Worm (Caenorhabditis elegans) whole organism, L4/young adult: ENCODE data around the gene Y61A9LA.7.
"Not testable (repeated sequence)": the region's sequence is repeated elsewhere in the genome, so short reads cannot be mapped to it uniquely, and the experiment has no call there.

Source experiments
- W03F9.2 ChIP-seq: fragments of 150-350 bp; optimal IDR thresholded peaks from 2 replicates; lab custom pipeline; 2014; ENCODE audit warnings: missing biosample characterization, missing genetic modification characterization
- dao-5 ChIP-seq: sonication (generic microtip); optimal IDR thresholded peaks from 2 replicates; lab custom pipeline; 2016; ENCODE audit warnings: missing genotype, missing genetic modification characterization, moderate library complexity, missing compliant biosample characterization
- him-1 ChIP-seq: sonication (generic microtip); optimal IDR thresholded peaks from 2 replicates; lab custom pipeline; 2016; ENCODE audit warnings: missing genotype, missing genetic modification reagents, missing genetic modification characterization, missing compliant biosample characterization

Y61A9LA.7 gene

ce11 chrV:4553572-4553971 lies 6.0 kb downstream of the Y61A9LA.7 start, which contains the start of gene Y61A9LA.12:
TSS of gene Y61A9LA.12 (plus strand) at chrV:4553872.
- TF ChIP-seq him-1 (tag; lab: Kevin White, UChicago); W03F9.2; dao-5: not testable (repeated sequence)

DNA sequence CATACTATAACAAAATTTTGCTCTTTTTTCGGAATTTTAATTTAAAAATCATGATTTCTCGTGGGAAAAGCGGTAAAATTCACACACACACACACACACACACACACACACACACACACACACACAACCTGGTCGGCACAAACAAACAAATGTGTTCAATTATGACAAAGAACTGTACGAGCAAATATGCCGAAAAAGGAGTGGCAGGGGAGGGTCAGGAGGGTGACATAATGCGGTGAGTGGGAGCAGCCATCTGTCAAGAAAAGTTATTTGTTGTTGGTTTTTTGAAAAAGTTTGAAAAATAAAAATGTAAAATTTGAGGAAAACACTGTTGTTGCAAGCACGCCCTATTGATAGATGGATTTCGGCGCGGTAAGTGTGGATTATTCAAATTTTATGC lies 7.7 kb downstream of the Y61A9LA.7 start:
- TF ChIP-seq him-1 (tag; lab: Kevin White, UChicago) (no peak), dao-5 (no peak), W03F9.2 (no peak)

- TF ChIP-seq him-1 (tag; lab: Kevin White, UChicago) (no peak), W03F9.2 (peak; percentile 53), dao-5 (no peak)
These were observed 9.1 kb downstream of the Y61A9LA.7 start for ce11 chrV:4550459-4550858.

- TF ChIP-seq dao-5, result no peak
- TF ChIP-seq him-1 (tag; lab: Kevin White, UChicago), result no peak
- no peak for TF ChIP-seq W03F9.2
These were observed 10.4 kb downstream of the Y61A9LA.7 start, which contains the start of gene sos-1 for ce11 chrV:4549191-4549590. TSS of gene sos-1 (minus strand) at chrV:4549291.

DNA sequence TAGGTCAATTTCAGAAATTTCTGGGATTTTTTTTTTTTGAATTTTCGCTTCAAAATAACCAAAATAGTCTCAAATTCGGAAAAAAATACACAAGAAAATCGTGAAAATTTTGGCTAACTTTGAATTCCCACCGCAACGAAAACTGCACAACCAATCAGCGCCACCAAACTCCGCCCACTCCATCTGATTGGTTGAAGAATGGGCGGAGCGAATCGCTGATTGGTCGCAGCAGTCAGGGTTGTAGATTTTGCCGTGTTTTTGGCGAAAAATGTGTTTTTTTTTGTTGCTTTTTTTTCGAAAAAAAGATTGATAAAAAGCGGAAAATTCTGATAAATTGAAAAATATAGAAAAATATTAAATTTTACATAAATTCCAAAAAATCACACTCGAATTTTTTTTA lies 12.7 kb downstream of the Y61A9LA.7 start:
- TF ChIP-seq W03F9.2 (no peak), him-1 (tag; lab: Kevin White, UChicago) (no peak), dao-5 (no peak)

DNA sequence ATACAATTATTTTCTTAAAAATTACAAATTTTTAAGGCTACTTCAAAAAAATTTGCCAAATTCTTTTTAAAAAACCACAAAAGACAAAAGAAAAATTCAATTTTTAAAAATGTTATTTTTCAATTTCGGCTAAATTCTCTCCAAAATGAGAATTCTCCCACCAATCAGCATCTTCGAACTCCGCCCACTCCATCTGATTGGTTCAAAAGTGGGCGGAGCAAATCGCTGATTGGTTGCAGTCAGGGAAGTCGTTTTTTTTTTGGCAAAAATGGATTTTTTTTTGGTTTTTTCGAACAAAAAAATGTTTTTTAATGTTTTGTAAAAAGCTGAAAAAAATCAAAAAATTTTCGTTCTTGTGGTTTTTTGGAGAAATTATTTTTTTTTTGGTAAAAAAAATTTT lies 19.7 kb downstream of the Y61A9LA.7 start:
- TF ChIP-seq him-1 (tag; lab: Kevin White, UChicago) (no peak), dao-5 (no peak), W03F9.2 (no peak)

ce11 chrV:4535736-4536135 lies 23.9 kb downstream of the Y61A9LA.7 start:
- TF ChIP-seq W03F9.2 (no peak), him-1 (tag; lab: Kevin White, UChicago) (no peak), dao-5 (no peak)

- TF ChIP-seq him-1 (tag; lab: Kevin White, UChicago) (no peak), dao-5 (no peak)
These were observed 31.7 kb downstream of the Y61A9LA.7 start for ce11 chrV:4527934-4528333.

DNA sequence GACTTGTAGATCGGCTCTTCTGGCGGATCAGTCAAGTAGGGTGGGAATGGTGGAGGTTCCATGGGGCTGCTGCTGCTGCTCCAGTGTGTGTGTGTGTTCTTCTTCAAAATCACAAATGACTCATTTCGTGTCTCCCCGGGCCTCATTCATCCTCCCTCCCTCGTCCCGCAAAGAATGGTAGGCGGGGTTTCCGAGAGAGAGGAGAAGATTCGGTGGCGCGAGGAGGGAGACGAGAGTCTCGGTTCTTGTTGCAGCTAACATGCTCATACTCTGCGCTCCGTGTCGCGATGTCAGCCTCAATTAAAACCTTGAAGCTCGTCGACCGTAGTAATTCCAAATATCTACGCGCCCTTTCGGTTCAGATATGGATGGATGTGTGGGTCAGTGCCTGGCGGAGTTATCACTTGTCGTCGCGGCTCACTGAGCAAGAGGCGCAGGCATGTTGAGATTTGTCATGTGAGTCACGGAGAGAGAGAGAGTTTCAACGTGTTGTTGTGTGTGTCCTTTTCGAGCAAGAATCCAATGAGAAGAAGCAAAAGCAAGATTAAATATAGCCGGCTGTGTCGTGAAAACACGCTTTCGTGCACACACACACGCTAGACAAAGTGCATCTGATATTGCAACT lies 32.7 kb downstream of the Y61A9LA.7 start:
- no peak for TF ChIP-seq him-1 (tag; lab: Kevin White, UChicago)
- no peak for TF ChIP-seq W03F9.2
- no peak for TF ChIP-seq dao-5

DNA sequence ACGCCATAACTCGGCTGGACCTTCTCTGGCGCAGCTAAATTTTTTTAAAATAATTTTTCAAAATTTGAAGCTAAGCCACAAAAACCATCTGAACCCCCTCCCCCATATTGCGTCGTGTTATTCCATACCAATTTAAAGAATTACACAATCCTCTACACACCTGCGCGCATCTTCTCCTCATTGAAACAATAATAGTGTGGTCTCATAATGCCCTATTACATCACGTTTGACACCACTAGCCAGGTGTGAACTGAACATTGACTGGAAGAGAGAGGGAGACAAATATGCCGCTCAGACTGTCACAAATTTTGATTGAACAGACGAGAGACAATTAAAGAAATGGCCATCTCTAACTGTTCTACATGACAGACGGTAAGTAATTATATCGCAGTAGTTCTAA lies 34.1 kb downstream of the Y61A9LA.7 start:
- no peak for TF ChIP-seq dao-5
- no peak for TF ChIP-seq W03F9.2

ce11 chrV:4525106-4525505 lies 34.5 kb downstream of the Y61A9LA.7 start:
- TF ChIP-seq him-1 (tag; lab: Kevin White, UChicago) (no peak), W03F9.2 (no peak), dao-5 (no peak)

- TF ChIP-seq W03F9.2 (no peak), him-1 (tag; lab: Kevin White, UChicago) (no peak), dao-5 (no peak)
These were observed 35.3 kb downstream of the Y61A9LA.7 start for ce11 chrV:4524327-4524726.

DNA sequence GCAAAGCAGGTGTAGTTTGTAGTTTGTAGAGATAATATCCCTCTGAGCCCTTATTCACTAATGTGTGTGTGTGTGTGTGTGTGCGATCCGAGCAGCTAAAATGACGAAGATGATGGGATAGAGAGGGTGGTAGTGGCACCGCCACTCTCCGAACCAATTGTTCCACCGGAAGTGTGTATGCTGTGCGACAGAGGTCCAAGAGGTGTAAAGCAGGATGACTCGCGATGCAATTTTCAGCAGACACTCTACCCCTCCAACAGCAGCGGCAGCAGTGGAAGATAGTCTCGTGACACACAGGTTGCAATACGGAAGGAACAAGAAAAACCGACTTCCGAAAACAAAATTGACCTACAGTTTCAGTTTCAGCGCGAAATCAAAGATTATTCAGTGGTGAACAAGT lies 35.8 kb downstream of the Y61A9LA.7 start:
- TF ChIP-seq dao-5, result no peak
- TF ChIP-seq him-1 (tag; lab: Kevin White, UChicago), result no peak
- TF ChIP-seq W03F9.2, result no peak

DNA sequence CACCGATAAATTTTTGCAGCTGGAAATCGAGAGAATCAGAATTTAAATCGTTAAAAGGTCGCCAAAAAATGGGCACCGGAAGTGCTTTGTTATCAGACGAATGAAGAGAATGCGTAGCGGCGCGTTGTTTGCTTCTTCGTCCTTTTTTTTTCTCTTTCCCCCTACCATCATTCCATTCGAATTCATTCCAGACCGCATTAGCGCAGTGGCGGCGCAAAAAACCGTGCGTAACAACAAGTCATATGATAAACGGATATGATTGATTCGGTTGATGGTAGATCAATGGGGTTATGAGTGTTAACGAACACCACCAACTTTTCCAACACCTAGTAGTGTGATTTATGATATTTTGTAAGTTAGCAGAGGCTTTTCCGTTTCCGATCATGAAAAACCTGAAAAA lies 36.3 kb downstream of the Y61A9LA.7 start:
- TF ChIP-seq him-1 (tag; lab: Kevin White, UChicago) (no peak), W03F9.2 (no peak), dao-5 (no peak)

DNA sequence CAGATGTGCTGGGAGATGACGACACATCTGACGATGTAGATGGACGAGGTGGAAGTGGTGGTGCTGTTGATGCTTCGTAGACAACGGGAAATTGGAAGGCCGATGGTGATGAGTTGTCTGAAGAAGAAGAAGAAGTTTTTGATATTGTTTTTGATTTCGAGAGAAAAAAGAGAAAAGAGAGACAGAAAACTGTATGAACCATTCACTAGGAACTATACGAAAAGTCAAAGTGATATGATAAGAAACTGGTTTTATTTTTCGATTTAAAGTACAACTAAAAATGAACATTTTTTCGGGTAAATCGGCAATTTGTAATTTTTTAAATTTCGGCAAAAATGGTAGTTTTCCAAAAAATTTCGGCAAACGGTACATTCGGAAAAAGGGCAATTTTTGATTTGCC lies 40.9 kb downstream of the Y61A9LA.7 start:
- TF ChIP-seq dao-5, result no peak
- TF ChIP-seq W03F9.2, result no peak
- no peak for TF ChIP-seq him-1 (tag; lab: Kevin White, UChicago)

- TF ChIP-seq dao-5 (no peak), him-1 (tag; lab: Kevin White, UChicago) (no peak), W03F9.2 (no peak)
These were observed 46.9 kb downstream of the Y61A9LA.7 start, which contains the start of gene T28F12.1 for ce11 chrV:4512733-4513132. TSS of gene T28F12.1 (plus strand) at chrV:4513033.
